Fruit fly (Drosophila melanogaster) whole organism, embryonic: ENCODE measurements around the gene mRpL10.

ENCODE experiments used
- Adf1 ChIP-seq: fragments of 200-800 bp; sonication (Bioruptor generic); IDR thresholded peaks from 2 replicates; pipeline ENCODE4 v1.3.6; 2022; ENCODE audit warnings: missing biosample characterization, missing genetic modification characterization
- Aef1 ChIP-seq: fragments of 200-800 bp; sonication (Bioruptor generic); IDR thresholded peaks from 3 replicates; pipeline ENCODE4 v1.3.6; 2022; ENCODE audit warnings: missing biosample characterization, missing genetic modification characterization
- CG10959 ChIP-seq: fragments of 200-800 bp; sonication (Bioruptor generic); IDR thresholded peaks from 2 replicates; pipeline ENCODE4 v1.3.6; 2022; ENCODE audit warnings: missing biosample characterization, missing genetic modification characterization
- CG11560 ChIP-seq: fragments of 200-800 bp; sonication (Bioruptor generic); IDR thresholded peaks from 3 replicates; pipeline ENCODE4 v1.3.6; 2022; ENCODE audit warnings: missing biosample characterization, missing genetic modification characterization
- CG15479 ChIP-seq: fragments of 200-800 bp; sonication (Bioruptor generic); optimal IDR thresholded peaks from 3 replicates; lab custom pipeline; 2019; ENCODE audit warnings: missing biosample characterization, mild to moderate bottlenecking, missing genetic modification characterization, moderate library complexity
- CG15696 ChIP-seq: fragments of 200-800 bp; sonication (Bioruptor generic); optimal IDR thresholded peaks from 2 replicates; lab custom pipeline; 2019; ENCODE audit warnings: missing biosample characterization, mild to moderate bottlenecking, missing genetic modification characterization, moderate library complexity
- CG18011 ChIP-seq: fragments of 200-800 bp; sonication (Bioruptor generic); optimal IDR thresholded peaks from 2 replicates; lab custom pipeline; 2017; ENCODE audit warnings: missing biosample characterization, missing genetic modification characterization, mild to moderate bottlenecking, moderate library complexity, missing genotype
- CG2129 ChIP-seq: fragments of 200-800 bp; sonication (Bioruptor generic); IDR thresholded peaks from 2 replicates; pipeline ENCODE4 v1.3.6; 2022; ENCODE audit warnings: missing biosample characterization, missing genetic modification characterization; ENCODE audit not compliant: partially characterized antibody
- CG34224 ChIP-seq: fragments of 200-800 bp; sonication (Bioruptor generic); IDR thresholded peaks from 3 replicates; pipeline ENCODE4 v1.3.6; 2022; ENCODE audit warnings: missing biosample characterization, missing genetic modification characterization; ENCODE audit not compliant: partially characterized antibody
- CG34422 ChIP-seq: fragments of 200-800 bp; sonication (Bioruptor generic); IDR thresholded peaks from 3 replicates; pipeline ENCODE4 v1.3.6; 2022; ENCODE audit warnings: missing biosample characterization, missing genetic modification characterization
- CG6654 ChIP-seq: fragments of 200-800 bp; sonication (Bioruptor generic); optimal IDR thresholded peaks from 2 replicates; lab custom pipeline; 2017; ENCODE audit warnings: missing biosample characterization, mild to moderate bottlenecking, missing genetic modification characterization
- CG7963 ChIP-seq: fragments of 200-800 bp; sonication (Bioruptor generic); IDR thresholded peaks from 3 replicates; pipeline ENCODE4 v1.3.6; 2022; ENCODE audit warnings: missing biosample characterization, missing genetic modification characterization; ENCODE audit not compliant: partially characterized antibody
- CG7987 ChIP-seq: fragments of 200-800 bp; sonication (Bioruptor generic); optimal IDR thresholded peaks from 2 replicates; lab custom pipeline; 2018; ENCODE audit warnings: missing biosample characterization, mild to moderate bottlenecking, missing genetic modification characterization, moderate library complexity
- CHES-1-like ChIP-seq: fragments of 200-800 bp; sonication (Bioruptor generic); optimal IDR thresholded peaks from 2 replicates; lab custom pipeline; 2016; ENCODE audit warnings: missing biosample characterization, missing genetic modification characterization
- CrebB ChIP-seq: fragments of 200-800 bp; sonication (Bioruptor generic); optimal IDR thresholded peaks from 3 replicates; lab custom pipeline; 2018; ENCODE audit warnings: missing biosample characterization, mild to moderate bottlenecking, missing genetic modification characterization
- D19B ChIP-seq: fragments of 200-800 bp; sonication (Bioruptor generic); optimal IDR thresholded peaks from 2 replicates; lab custom pipeline; 2017; ENCODE audit warnings: missing biosample characterization, mild to moderate bottlenecking, missing genetic modification characterization
- Doc2 ChIP-seq: fragments of 200-800 bp; sonication (Bioruptor generic); IDR thresholded peaks from 2 replicates; pipeline ENCODE4 v1.3.6; 2022; ENCODE audit warnings: missing biosample characterization, missing genetic modification characterization
- ERR ChIP-seq: fragments of 200-800 bp; sonication (Bioruptor generic); optimal IDR thresholded peaks from 2 replicates; lab custom pipeline; 2016; ENCODE audit warnings: missing biosample characterization, missing genetic modification characterization
- Elba2 ChIP-seq: fragments of 200-800 bp; sonication (Bioruptor generic); optimal IDR thresholded peaks from 3 replicates; lab custom pipeline; 2016; ENCODE audit warnings: missing biosample characterization, missing genetic modification characterization
- Fer2 ChIP-seq: fragments of 200-800 bp; sonication (Bioruptor generic); optimal IDR thresholded peaks from 2 replicates; lab custom pipeline; 2018; ENCODE audit warnings: missing biosample characterization, mild to moderate bottlenecking, missing genetic modification characterization, moderate library complexity
- Jarid2 ChIP-seq: fragments of 200-800 bp; sonication (Bioruptor generic); optimal IDR thresholded peaks from 3 replicates; lab custom pipeline; 2017; ENCODE audit warnings: mild to moderate bottlenecking, missing biosample characterization, missing genetic modification reagents, missing genetic modification characterization
- Mrtf ChIP-seq: fragments of 200-800 bp; sonication (Bioruptor generic); IDR thresholded peaks from 3 replicates; pipeline ENCODE4 v1.3.6; 2022; ENCODE audit warnings: missing biosample characterization, missing genetic modification characterization
- Nf-YB ChIP-seq: fragments of 200-800 bp; sonication (Bioruptor generic); optimal IDR thresholded peaks from 3 replicates; lab custom pipeline; 2019; ENCODE audit warnings: missing biosample characterization, mild to moderate bottlenecking, missing genetic modification characterization, moderate library complexity
- NfI ChIP-seq: fragments of 200-800 bp; sonication (Bioruptor generic); optimal IDR thresholded peaks from 3 replicates; lab custom pipeline; 2018; ENCODE audit warnings: missing biosample characterization, mild to moderate bottlenecking, missing genetic modification characterization, moderate library complexity
- PHDP ChIP-seq: fragments of 200-800 bp; sonication (Bioruptor generic); optimal IDR thresholded peaks from 3 replicates; lab custom pipeline; 2018; ENCODE audit warnings: missing biosample characterization, mild to moderate bottlenecking, missing genetic modification characterization, moderate library complexity
- Sox102F ChIP-seq: fragments of 200-800 bp; sonication (Bioruptor generic); optimal IDR thresholded peaks from 2 replicates; lab custom pipeline; 2018; ENCODE audit warnings: missing biosample characterization, mild to moderate bottlenecking, missing genetic modification characterization, moderate library complexity
- Ssrp ChIP-seq: fragments of 200-800 bp; sonication (Bioruptor generic); optimal IDR thresholded peaks from 2 replicates; lab custom pipeline; 2018; ENCODE audit warnings: missing biosample characterization, mild to moderate bottlenecking, missing genetic modification characterization, moderate library complexity
- Tbp ChIP-seq: fragments of >200 bp; optimal IDR thresholded peaks from 2 replicates; lab custom pipeline; 2018; ENCODE audit warnings: missing biosample characterization, missing genetic modification characterization
- ab ChIP-seq: fragments of 200-800 bp; sonication (Bioruptor generic); optimal IDR thresholded peaks from 2 replicates; lab custom pipeline; 2016; ENCODE audit warnings: missing biosample characterization, missing genetic modification characterization
- az2 ChIP-seq: fragments of 200-800 bp; sonication (Bioruptor generic); optimal IDR thresholded peaks from 3 replicates; lab custom pipeline; 2016; ENCODE audit warnings: missing biosample characterization, missing genetic modification characterization
- caup ChIP-seq: fragments of 200-800 bp; sonication (Bioruptor generic); optimal IDR thresholded peaks from 3 replicates; lab custom pipeline; 2017; ENCODE audit warnings: missing biosample characterization, mild to moderate bottlenecking, missing genetic modification characterization, moderate library complexity; ENCODE audit not compliant: severe bottlenecking
- corto ChIP-seq: fragments of 200-800 bp; sonication (Bioruptor generic); optimal IDR thresholded peaks from 2 replicates; lab custom pipeline; 2016; ENCODE audit warnings: missing biosample characterization, mild to moderate bottlenecking, missing genetic modification characterization, moderate library complexity
- dimm ChIP-seq: fragments of 200-800 bp; sonication (Bioruptor generic); IDR thresholded peaks from 2 replicates; pipeline ENCODE4 v1.3.6; 2022; ENCODE audit warnings: missing biosample characterization, missing genetic modification characterization
- disco-r ChIP-seq: fragments of 200-800 bp; sonication (Bioruptor generic); optimal IDR thresholded peaks from 2 replicates; lab custom pipeline; 2016; ENCODE audit warnings: missing biosample characterization, missing genetic modification characterization
- fd3F ChIP-seq: fragments of 200-800 bp; sonication (Bioruptor generic); optimal IDR thresholded peaks from 2 replicates; lab custom pipeline; 2018; ENCODE audit warnings: missing biosample characterization, mild to moderate bottlenecking, missing genetic modification characterization, moderate library complexity
- gcm2 ChIP-seq: fragments of 200-800 bp; sonication (Bioruptor generic); optimal IDR thresholded peaks from 2 replicates; lab custom pipeline; 2016; ENCODE audit warnings: missing biosample characterization, missing genetic modification characterization
- gem ChIP-seq: fragments of 200-800 bp; sonication (Bioruptor generic); optimal IDR thresholded peaks from 2 replicates; lab custom pipeline; 2019; ENCODE audit warnings: missing biosample characterization, mild to moderate bottlenecking, missing genetic modification characterization, moderate library complexity
- inv ChIP-seq: fragments of 200-800 bp; sonication (Bioruptor generic); IDR thresholded peaks from 2 replicates; pipeline ENCODE4 v1.3.6; 2022; ENCODE audit warnings: missing biosample characterization, missing genetic modification characterization; ENCODE audit not compliant: partially characterized antibody
- kah ChIP-seq: fragments of 200-800 bp; sonication (Bioruptor generic); optimal IDR thresholded peaks from 2 replicates; lab custom pipeline; 2018; ENCODE audit warnings: missing biosample characterization, mild to moderate bottlenecking, missing genetic modification characterization
- klu ChIP-seq: fragments of 200-800 bp; sonication (Bioruptor generic); IDR thresholded peaks from 2 replicates; pipeline ENCODE4 v1.3.6; 2022; ENCODE audit warnings: missing biosample characterization, missing genetic modification characterization
- lilli ChIP-seq: fragments of 200-800 bp; sonication (Bioruptor generic); optimal IDR thresholded peaks from 3 replicates; lab custom pipeline; 2016; ENCODE audit warnings: missing biosample characterization, missing genetic modification characterization
- lola ChIP-seq, 3 experiments: fragments of >200 bp in 2 of 3; fragments of 200-800 bp in 1 of 3; sonication (Bioruptor generic) in 1 of 3; optimal IDR thresholded peaks; 2 replicates each; lab custom pipeline; 2017 to 2019; ENCODE audit warnings: missing biosample characterization in 3 of 3, missing genetic modification characterization in 3 of 3, mild to moderate bottlenecking in 1 of 3, moderate library complexity in 1 of 3
- nerfin-1 ChIP-seq: fragments of 200-800 bp; sonication (Bioruptor generic); optimal IDR thresholded peaks from 3 replicates; lab custom pipeline; 2019; ENCODE audit warnings: missing biosample characterization, mild to moderate bottlenecking, missing genetic modification characterization, moderate library complexity
- oc ChIP-seq: fragments of 200-800 bp; sonication (Bioruptor generic); optimal IDR thresholded peaks from 2 replicates; lab custom pipeline; 2018; ENCODE audit warnings: missing biosample characterization, mild to moderate bottlenecking, missing genetic modification characterization, moderate library complexity
- row ChIP-seq: fragments of 200-800 bp; sonication (Bioruptor generic); IDR thresholded peaks from 3 replicates; pipeline ENCODE4 v1.3.6; 2022; ENCODE audit warnings: missing biosample characterization, missing genetic modification characterization
- shn ChIP-seq: fragments of 200-800 bp; sonication (Bioruptor generic); optimal IDR thresholded peaks from 3 replicates; lab custom pipeline; 2016; ENCODE audit warnings: missing biosample characterization, missing genetic modification characterization
- stwl ChIP-seq: fragments of 200-800 bp; sonication (Bioruptor generic); optimal IDR thresholded peaks from 3 replicates; lab custom pipeline; 2018; ENCODE audit warnings: missing biosample characterization, mild to moderate bottlenecking, missing genetic modification characterization, moderate library complexity
- trem ChIP-seq: fragments of 200-800 bp; optimal IDR thresholded peaks from 3 replicates; lab custom pipeline; 2019; ENCODE audit warnings: missing biosample characterization, mild to moderate bottlenecking, missing genetic modification characterization, moderate library complexity
- twi ChIP-seq: fragments of 200-800 bp; optimal IDR thresholded peaks from 2 replicates; lab custom pipeline; 2019; ENCODE audit warnings: missing biosample characterization, mild to moderate bottlenecking, missing genetic modification characterization, moderate library complexity

mRpL10 gene

DNA sequence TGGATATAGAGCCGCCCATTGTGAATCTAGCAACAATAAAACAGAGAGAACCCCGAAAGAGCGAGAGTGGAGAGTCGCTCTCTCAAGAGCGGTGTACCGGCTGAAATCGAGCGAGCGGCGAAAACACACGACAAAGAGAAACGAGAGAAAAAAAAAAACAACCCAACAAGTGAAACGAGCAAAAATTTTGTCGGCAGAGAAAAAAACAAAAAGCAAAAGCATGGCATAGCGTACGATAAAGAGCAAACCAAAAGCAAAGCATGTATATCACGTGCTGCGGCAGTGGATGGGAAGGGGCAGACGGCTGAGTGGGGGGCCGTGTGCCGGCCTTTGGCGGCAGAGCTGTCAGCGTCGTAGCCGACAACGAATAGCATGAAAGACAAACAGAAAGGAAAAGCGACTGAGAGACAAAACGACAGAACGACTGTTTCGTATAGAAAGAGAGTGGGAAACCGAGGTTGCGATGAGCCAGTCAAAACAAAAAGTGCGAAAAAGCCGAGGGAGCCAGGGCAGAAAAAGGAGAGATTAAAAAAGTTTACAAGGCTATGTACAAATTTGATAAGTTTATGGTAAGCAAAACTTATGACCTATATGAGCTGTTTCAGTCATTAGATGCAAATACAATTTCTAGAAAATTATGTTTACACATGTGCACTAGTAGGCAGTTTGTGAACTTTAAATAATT, 43.2 kb downstream of the mRpL10 start (continued):
- TF ChIP-seq ab (GFP tag; lab: Kevin White, UChicago) (no peak), corto (GFP tag; lab: Kevin White, UChicago) (no peak), CG7987 (GFP tag; lab: Kevin White, UChicago) (peak; percentile 89), Tbp (GFP tag; lab: Kevin White, UChicago) (no peak), Elba2 (GFP tag; lab: Kevin White, UChicago) (no peak), CG18011 (GFP tag; lab: Kevin White, UChicago) (no peak), dimm (GFP tag; lab: Robert Waterston, UW) (no peak), Doc2 (GFP tag; lab: Robert Waterston, UW) (no peak), az2 (no peak), CG7963 (GFP tag; lab: Robert Waterston, UW) (no peak), Ssrp (tag; lab: Kevin White, UChicago) (no peak), CrebB (no peak), Mrtf (no peak), ERR (no peak), D19B (no peak), klu (GFP tag; lab: Robert Waterston, UW) (no peak), CG11560 (tag; lab: Robert Waterston, UW) (no peak), CG34422 (GFP tag; lab: Robert Waterston, UW) (peak; percentile 92; the same call in 2 of the 3 replicates), lola (GFP tag; optimal IDR thresholded peaks at IDR 0.05; lab: Kevin White, UChicago) (no peak), Aef1 (GFP tag; lab: Robert Waterston, UW) (no peak), inv (GFP tag; lab: Robert Waterston, UW) (no peak), oc (no peak), Adf1 (peak; percentile 97), Sox102F (GFP tag; lab: Kevin White, UChicago) (no peak), gcm2 (no peak), NfI (GFP tag; lab: Kevin White, UChicago) (no peak), Fer2 (no peak), CG15479 (GFP tag; lab: Kevin White, UChicago) (no peak), CG6654 (GFP tag; lab: Kevin White, UChicago) (no peak), nerfin-1 (tag; lab: Kevin White, UChicago) (peak; percentile 46), gem (tag; lab: Kevin White, UChicago) (no peak), CG10959 (GFP tag; lab: Robert Waterston, UW) (no peak), Nf-YB (GFP tag; lab: Kevin White, UChicago) (peak; percentile 30), CHES-1-like (peak; percentile 54), Jarid2 (no peak), caup (GFP tag; lab: Kevin White, UChicago) (no peak), twi (tag; lab: Kevin White, UChicago) (no peak), disco-r (no peak), PHDP (no peak), shn (GFP tag; lab: Kevin White, UChicago) (no peak), row (no peak), trem (no peak), stwl (tag; lab: Kevin White, UChicago) (no peak), lilli (GFP tag; lab: Kevin White, UChicago) (no peak), CG34224 (GFP tag; lab: Robert Waterston, UW) (peak; percentile 49; the same call in 2 of the 3 replicates), CG2129 (GFP tag; lab: Robert Waterston, UW) (no peak), kah (GFP tag; lab: Kevin White, UChicago) (peak; percentile 43), fd3F (GFP tag; lab: Kevin White, UChicago) (no peak), CG15696 (no peak)
